Fruit fly (Drosophila melanogaster): ENCODE data around the gene Doc3.

Doc3 gene

DNA sequence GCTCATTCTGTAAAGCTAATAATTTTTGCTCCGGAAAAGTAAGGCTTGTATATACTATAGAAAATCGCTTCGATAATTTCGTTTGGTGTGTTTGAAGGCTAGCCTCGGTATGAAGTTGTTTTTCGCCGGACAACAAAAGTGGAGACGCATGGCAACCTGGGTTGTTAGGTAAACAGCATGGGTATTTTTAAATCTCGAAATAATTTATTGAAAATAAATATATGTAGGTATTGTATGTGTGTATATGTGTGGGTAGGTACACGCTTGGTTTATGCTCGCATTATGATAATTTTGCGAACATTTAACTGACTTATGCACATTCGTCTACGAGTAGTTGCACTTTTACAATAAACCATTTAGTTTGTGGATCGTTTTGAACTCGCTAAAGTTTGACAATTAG lies 14.9 kb upstream of the Doc3 start, which contains the start of gene CG5280:
TSS of gene CG5280 (minus strand) at position 101 of the 400 bp plus-strand sequence.
- TF ChIP-seq CG14050 (GFP tag; IDR thresholded peaks at IDR 0.05) = no peak
- TF ChIP-seq Nf-YA (GFP tag; IDR thresholded peaks at IDR 0.05) = no peak
- no peak for TF ChIP-seq CG12155 (GFP tag; optimal IDR thresholded peaks at IDR 0.05)
- no peak for TF ChIP-seq CG17829 (tag; optimal IDR thresholded peaks at IDR 0.05)

DNA sequence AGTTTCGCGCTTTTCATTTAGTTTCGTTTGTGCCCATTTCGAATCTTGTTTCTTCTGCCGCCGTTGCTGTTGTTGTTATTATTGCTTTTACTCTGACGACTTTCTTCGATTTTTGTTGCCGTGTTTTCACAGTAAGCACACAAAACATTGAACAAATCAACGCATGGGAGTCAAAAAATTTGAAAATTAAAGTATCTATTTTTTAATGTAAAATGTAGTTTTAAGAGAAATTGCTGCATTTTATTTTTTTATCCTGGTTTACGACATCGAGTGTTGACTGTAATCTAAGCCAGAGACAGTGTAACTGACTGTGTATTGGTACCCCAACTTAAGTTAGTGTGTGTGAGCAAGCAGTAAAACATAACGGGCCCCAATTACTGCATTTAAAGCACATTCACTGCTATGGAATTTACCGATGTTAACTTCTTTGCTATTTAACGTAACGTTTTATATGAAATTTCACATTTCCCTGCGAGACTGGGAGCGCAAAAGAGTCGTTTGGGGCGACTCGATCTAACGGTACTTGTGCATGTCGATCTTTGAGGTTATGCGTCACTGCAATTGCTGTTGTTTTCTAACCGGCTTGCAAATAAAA lies 8.7 kb upstream of the Doc3 start:
- TF ChIP-seq dmrt99B (tag; optimal IDR thresholded peaks at IDR 0.05) (no peak), unc-4 (GFP tag; IDR thresholded peaks at IDR 0.05; ENCODE audit: partially characterized antibody) (no peak), ham (GFP tag; IDR thresholded peaks at IDR 0.05) (no peak), jing (GFP tag; optimal IDR thresholded peaks at IDR 0.05) (peak; percentile 50), gcm (GFP tag; optimal IDR thresholded peaks at IDR 0.05) (no peak), Mrtf (GFP tag; IDR thresholded peaks at IDR 0.05) (peak; percentile 52; the same call in 1 of the 3 replicates), CG11504 (tag; optimal IDR thresholded peaks at IDR 0.05) (no peak), CG43689 (GFP tag; IDR thresholded peaks at IDR 0.05) (no peak), eyg (GFP tag; optimal IDR thresholded peaks at IDR 0.05) (no peak), Mes4 (GFP tag; optimal IDR thresholded peaks at IDR 0.05) (no peak), seq (GFP tag; IDR thresholded peaks at IDR 0.05) (peak; percentile 57), gsb (GFP tag; IDR thresholded peaks at IDR 0.05) (no peak), Xrp1 (GFP tag; IDR thresholded peaks at IDR 0.05) (peak; percentile 77), CG32767 (GFP tag; IDR thresholded peaks at IDR 0.05) (peak; percentile 68; the same call in 1 of the 2 replicates), eve (GFP tag; optimal IDR thresholded peaks at IDR 0.05) (no peak), CG6689 (GFP tag; IDR thresholded peaks at IDR 0.05) (peak; percentile 70), shn (GFP tag; optimal IDR thresholded peaks at IDR 0.05) (no peak), Nf-YA (GFP tag; IDR thresholded peaks at IDR 0.05) (0 out of 2 replicates have a peak, but pooled peaks have one; percentile 24), nau (GFP tag; optimal IDR thresholded peaks at IDR 0.05) (no peak), ro (GFP tag; IDR thresholded peaks at IDR 0.05) (no peak), CG10321 (GFP tag; IDR thresholded peaks at IDR 0.05) (no peak), CG4707 (GFP tag; optimal IDR thresholded peaks at IDR 0.05) (peak; percentile 51), mam (GFP tag; optimal IDR thresholded peaks at IDR 0.05) (peak; percentile 28), pfk (GFP tag; optimal IDR thresholded peaks at IDR 0.05) (no peak), BtbVII (GFP tag; optimal IDR thresholded peaks at IDR 0.05) (no peak), btn (GFP tag; optimal IDR thresholded peaks at IDR 0.05) (no peak), CG13624 (GFP tag; optimal IDR thresholded peaks at IDR 0.05) (peak; percentile 19), gce (GFP tag; IDR thresholded peaks at IDR 0.05) (0 out of 3 replicates have a peak, but pooled peaks have one; percentile 46), prd (optimal IDR thresholded peaks at IDR 0.05) (no peak), prd (GFP tag; IDR thresholded peaks at IDR 0.05) (peak; percentile 78), lov (optimal IDR thresholded peaks at IDR 0.05) (no peak), lov (GFP tag; IDR thresholded peaks at IDR 0.05) (peak; percentile 81), CG17385 (GFP tag; optimal IDR thresholded peaks at IDR 0.05) (no peak), Aef1 (GFP tag; IDR thresholded peaks at IDR 0.05) (peak; percentile 44; the same call in 1 of the 3 replicates), CG18764 (GFP tag; optimal IDR thresholded peaks at IDR 0.05) (peak; percentile 9), croc (GFP tag; conservative IDR thresholded peaks at IDR 0.05) (peak; percentile 58), Hmr (GFP tag; optimal IDR thresholded peaks at IDR 0.05) (no peak), ttk (GFP tag; IDR thresholded peaks at IDR 0.05) (peak; percentile 75), ems (GFP tag; optimal IDR thresholded peaks at IDR 0.05) (peak; percentile 51), CG7928 (GFP tag; optimal IDR thresholded peaks at IDR 0.05) (no peak), Adf1 (GFP tag; IDR thresholded peaks at IDR 0.05) (no peak), psq (GFP tag; optimal IDR thresholded peaks at IDR 0.05) (no peak), Sry-β (GFP tag; optimal IDR thresholded peaks at IDR 0.05) (no peak), CG4328 (GFP tag; optimal IDR thresholded peaks at IDR 0.05) (no peak), dpn (GFP tag; optimal IDR thresholded peaks at IDR 0.05) (peak; percentile 37 to 71), jumu (GFP tag; optimal IDR thresholded peaks at IDR 0.05) (peak; percentile 36)

Measured in whole organism, embryonic.